Fruit fly (Drosophila melanogaster) whole organism, adult: Measurements from ENCODE around the gene CG9628.

ENCODE experiments used
- CG11617 ChIP-seq: fragments of 200-800 bp; sonication (Bioruptor generic); optimal IDR thresholded peaks from 2 replicates; lab custom pipeline; 2017; ENCODE audit warnings: mild to moderate bottlenecking, missing biosample characterization, missing genetic modification reagents, missing genetic modification characterization
- CG12768 ChIP-seq: fragments of 200-800 bp; sonication (Bioruptor generic); optimal IDR thresholded peaks from 2 replicates; lab custom pipeline; 2017; ENCODE audit warnings: missing biosample characterization, missing genetic modification characterization, mild to moderate bottlenecking, moderate library complexity, missing genetic modification reagents
- CG14711 ChIP-seq: fragments of 200-800 bp; sonication (Bioruptor generic); optimal IDR thresholded peaks from 2 replicates; lab custom pipeline; 2018; ENCODE audit warnings: missing biosample characterization, mild to moderate bottlenecking, missing genetic modification characterization, moderate library complexity
- CG1620 ChIP-seq: fragments of 200-800 bp; sonication (Bioruptor generic); optimal IDR thresholded peaks from 2 replicates; lab custom pipeline; 2016; ENCODE audit warnings: missing biosample characterization, missing genetic modification characterization
- CG33017 ChIP-seq: fragments of 200-800 bp; sonication (Bioruptor generic); optimal IDR thresholded peaks from 2 replicates; lab custom pipeline; 2018; ENCODE audit warnings: missing biosample characterization, mild to moderate bottlenecking, missing genetic modification characterization, moderate library complexity
- CG5204 ChIP-seq: fragments of 200-800 bp; sonication (Bioruptor generic); optimal IDR thresholded peaks from 2 replicates; lab custom pipeline; 2016; ENCODE audit warnings: missing biosample characterization, missing genetic modification characterization
- CG7045 ChIP-seq: fragments of 200-800 bp; sonication (Bioruptor generic); optimal IDR thresholded peaks from 2 replicates; lab custom pipeline; 2017; ENCODE audit warnings: missing biosample characterization, mild to moderate bottlenecking, missing genetic modification characterization
- CG7101 ChIP-seq: fragments of 200-800 bp; sonication (Bioruptor generic); optimal IDR thresholded peaks from 2 replicates; lab custom pipeline; 2018; ENCODE audit warnings: missing biosample characterization, mild to moderate bottlenecking, missing genetic modification characterization, moderate library complexity
- Clk ChIP-seq: fragments of 200-800 bp; sonication (Bioruptor generic); optimal IDR thresholded peaks from 2 replicates; lab custom pipeline; 2017; ENCODE audit warnings: missing biosample characterization, missing genetic modification characterization
- Crg-1 ChIP-seq: fragments of 200-800 bp; sonication (Bioruptor generic); optimal IDR thresholded peaks from 2 replicates; lab custom pipeline; 2016; ENCODE audit warnings: missing biosample characterization, missing genetic modification characterization
- Hr96 ChIP-seq: fragments of 200-800 bp; sonication (Bioruptor generic); optimal IDR thresholded peaks from 2 replicates; lab custom pipeline; 2016; ENCODE audit warnings: missing biosample characterization, missing genetic modification characterization
- Mnt ChIP-seq: fragments of 200-800 bp; sonication (Bioruptor generic); optimal IDR thresholded peaks from 2 replicates; lab custom pipeline; 2016; ENCODE audit warnings: missing biosample characterization, mild to moderate bottlenecking, missing genetic modification characterization
- bab1 ChIP-seq: fragments of 200-800 bp; sonication (Bioruptor generic); optimal IDR thresholded peaks from 3 replicates; lab custom pipeline; 2019; ENCODE audit warnings: missing biosample characterization, mild to moderate bottlenecking, missing genetic modification characterization, moderate library complexity
- cic ChIP-seq: fragments of 200-800 bp; sonication (Bioruptor generic); optimal IDR thresholded peaks from 2 replicates; lab custom pipeline; 2017; ENCODE audit warnings: missing biosample characterization, mild to moderate bottlenecking, missing genetic modification characterization, moderate library complexity
- cnc ChIP-seq, 2 experiments: fragments of >200 bp; optimal IDR thresholded peaks; 2 replicates each; lab custom pipeline; 2017
- kay ChIP-seq: fragments of 200-800 bp; sonication (Bioruptor generic); peaks from one replicate; lab custom pipeline; 2016; ENCODE audit warnings: missing biosample characterization, missing genetic modification characterization, borderline replicate concordance
- ovo ChIP-seq: fragments of 200-800 bp; sonication (Bioruptor generic); optimal IDR thresholded peaks from 2 replicates; lab custom pipeline; 2016; ENCODE audit warnings: missing biosample characterization, missing genetic modification characterization
- pad ChIP-seq: fragments of 200-800 bp; sonication (Bioruptor generic); optimal IDR thresholded peaks from 3 replicates; lab custom pipeline; 2017; ENCODE audit warnings: missing biosample characterization, missing genetic modification characterization, mild to moderate bottlenecking, moderate library complexity, missing genetic modification reagents
- tj ChIP-seq: fragments of 200-800 bp; sonication (Bioruptor generic); optimal IDR thresholded peaks from 3 replicates; lab custom pipeline; 2017; ENCODE audit warnings: missing biosample characterization, mild to moderate bottlenecking, missing genetic modification characterization, moderate library complexity
- toe ChIP-seq: fragments of 200-800 bp; sonication (Bioruptor generic); optimal IDR thresholded peaks from 2 replicates; lab custom pipeline; 2016; ENCODE audit warnings: missing biosample characterization, missing genetic modification characterization

The CG9628 gene

dm6 chr3L:14665802-14666351 is 43.3 kb downstream of the CG9628 start:
- TF ChIP-seq CG14711 (peak; percentile 39), bab1 (GFP tag; lab: Kevin White, UChicago) (peak; percentile 16), toe (GFP tag; lab: Kevin White, UChicago) (no peak), Hr96 (no peak), pad (GFP tag; lab: Kevin White, UChicago) (no peak), CG7101 (tag; lab: Kevin White, UChicago) (peak; percentile 9)

dm6 chr3L:14668638-14669037 is 46.0 kb downstream of the CG9628 start:
- TF ChIP-seq Hr96 = no peak
- TF ChIP-seq CG1620 (GFP tag; lab: Kevin White, UChicago) = no peak
- TF ChIP-seq Clk (GFP tag; lab: Kevin White, UChicago) = no peak
- no peak for TF ChIP-seq Mnt
- no peak for TF ChIP-seq toe (GFP tag; lab: Kevin White, UChicago)
- TF ChIP-seq CG7045 = no peak
- TF ChIP-seq CG12768 = no peak
- no peak for TF ChIP-seq CG14711
- TF ChIP-seq Crg-1 (GFP tag; lab: Kevin White, UChicago) = no peak
- TF ChIP-seq tj (GFP tag; lab: Kevin White, UChicago) = no peak
- TF ChIP-seq CG5204 (GFP tag; lab: Kevin White, UChicago) = no peak
- TF ChIP-seq ovo = no peak
- no peak for TF ChIP-seq kay (GFP tag; lab: Kevin White, UChicago)
- no peak for TF ChIP-seq cic (GFP tag; lab: Kevin White, UChicago)
- no peak for TF ChIP-seq CG7101 (tag; lab: Kevin White, UChicago)
- TF ChIP-seq CG33017 (tag; lab: Kevin White, UChicago) = no peak
- no peak for TF ChIP-seq bab1 (GFP tag; lab: Kevin White, UChicago)
- no peak for TF ChIP-seq cnc (optimal IDR thresholded peaks at IDR 0.05; lab: Kevin White, UChicago)
- no peak for TF ChIP-seq pad (GFP tag; lab: Kevin White, UChicago)

dm6 chr3L:14671546-14671945 is 49.0 kb downstream of the CG9628 start:
- TF ChIP-seq CG12768 = no peak
- TF ChIP-seq cic (GFP tag; lab: Kevin White, UChicago) = no peak
- peak; percentile 41 for TF ChIP-seq kay (GFP tag; lab: Kevin White, UChicago)
- TF ChIP-seq cnc (optimal IDR thresholded peaks at IDR 0.05; lab: Kevin White, UChicago) = no peak

- TF ChIP-seq kay (GFP tag; lab: Kevin White, UChicago) (peak; percentile 71), Mnt (peak; percentile 67), CG12768 (peak; percentile 68), CG1620 (GFP tag; lab: Kevin White, UChicago) (peak; percentile 56), Clk (GFP tag; lab: Kevin White, UChicago) (peak; percentile 21), ovo (peak; percentile 61), CG7101 (tag; lab: Kevin White, UChicago) (peak; percentile 54), CG5204 (GFP tag; lab: Kevin White, UChicago) (peak; percentile 46), CG7045 (peak; percentile 12), CG14711 (peak; percentile 6), CG33017 (tag; lab: Kevin White, UChicago) (peak; percentile 15), pad (GFP tag; lab: Kevin White, UChicago) (peak; percentile 34), bab1 (GFP tag; lab: Kevin White, UChicago) (no peak), cic (GFP tag; lab: Kevin White, UChicago) (peak; percentile 89), cnc (optimal IDR thresholded peaks at IDR 0.05; lab: Kevin White, UChicago) (no peak), toe (GFP tag; lab: Kevin White, UChicago) (peak; percentile 63), Crg-1 (GFP tag; lab: Kevin White, UChicago) (peak; percentile 78), tj (GFP tag; lab: Kevin White, UChicago) (peak; percentile 33), Hr96 (peak; percentile 27), CG11617 (GFP tag; lab: Kevin White, UChicago) (peak; percentile 63)
Observed at dm6 chr3L:14672387-14673110, 50.0 kb downstream of the CG9628 start, which contains the start of the genes CG43121 and ome. CG43121 (minus strand) TSS chr3L:14672437. ome (plus strand) TSS chr3L:14672839.

- TF ChIP-seq CG33017 (tag; lab: Kevin White, UChicago) = no peak
- TF ChIP-seq Crg-1 (GFP tag; lab: Kevin White, UChicago) = peak; percentile 12
- no peak for TF ChIP-seq CG11617 (GFP tag; lab: Kevin White, UChicago)
- TF ChIP-seq bab1 (GFP tag; lab: Kevin White, UChicago) = peak; percentile 64
- TF ChIP-seq cic (GFP tag; lab: Kevin White, UChicago) = peak; percentile 14
- no peak for TF ChIP-seq pad (GFP tag; lab: Kevin White, UChicago)
Observed at dm6 chr3L:14673740-14674463, 51.3 kb downstream of the CG9628 start.
